Fruit fly (Drosophila melanogaster) whole organism, embryonic: Measurements from ENCODE around the gene Cad74A.

ENCODE experiments used
- Adf1 ChIP-seq: fragments of 200-800 bp; sonication (Bioruptor generic); IDR thresholded peaks from 2 replicates; pipeline ENCODE4 v1.3.6; 2022; ENCODE audit warnings: missing biosample characterization, missing genetic modification characterization
- B-H1 ChIP-seq: fragments of 200-800 bp; sonication (Bioruptor generic); IDR thresholded peaks from 3 replicates; pipeline ENCODE4 v1.3.6; 2022; ENCODE audit warnings: missing biosample characterization, missing genetic modification characterization
- CG10979 ChIP-seq: fragments of 200-800 bp; sonication (Bioruptor generic); optimal IDR thresholded peaks from 2 replicates; lab custom pipeline; 2018; ENCODE audit warnings: missing biosample characterization, mild to moderate bottlenecking, missing genetic modification characterization, moderate library complexity
- CG12071 ChIP-seq: fragments of 200-800 bp; sonication (Bioruptor generic); optimal IDR thresholded peaks from 3 replicates; lab custom pipeline; 2018; ENCODE audit warnings: missing biosample characterization, mild to moderate bottlenecking, missing genetic modification characterization
- CG15696 ChIP-seq: fragments of 200-800 bp; sonication (Bioruptor generic); optimal IDR thresholded peaks from 2 replicates; lab custom pipeline; 2019; ENCODE audit warnings: missing biosample characterization, mild to moderate bottlenecking, missing genetic modification characterization, moderate library complexity
- CG2889 ChIP-seq: fragments of 200-800 bp; sonication (Bioruptor generic); IDR thresholded peaks from 3 replicates; pipeline ENCODE4 v1.3.6; 2022; ENCODE audit warnings: missing biosample characterization, missing genetic modification characterization
- CG31441 ChIP-seq: fragments of 200-800 bp; sonication (Bioruptor generic); IDR thresholded peaks from 2 replicates; pipeline ENCODE4 v1.3.6; 2022; ENCODE audit warnings: missing biosample characterization, missing genetic modification characterization
- CG6854 ChIP-seq: fragments of 200-800 bp; sonication (Bioruptor generic); optimal IDR thresholded peaks from 3 replicates; lab custom pipeline; 2017; ENCODE audit warnings: missing biosample characterization, mild to moderate bottlenecking, missing genetic modification characterization
- CG9932 ChIP-seq: fragments of 200-800 bp; sonication (Bioruptor generic); IDR thresholded peaks from 2 replicates; pipeline ENCODE4 v1.3.6; 2022; ENCODE audit warnings: missing biosample characterization, missing genetic modification characterization
- Hmr ChIP-seq: fragments of 200-800 bp; sonication (Bioruptor generic); optimal IDR thresholded peaks from 3 replicates; lab custom pipeline; 2017; ENCODE audit warnings: mild to moderate bottlenecking, missing biosample characterization, missing genetic modification reagents, missing genetic modification characterization
- esg ChIP-seq: fragments of 200-800 bp; sonication (Bioruptor generic); conservative IDR thresholded peaks from 2 replicates; pipeline ENCODE4 v1.3.6; 2022; ENCODE audit warnings: missing biosample characterization, missing genetic modification characterization
- mam ChIP-seq: fragments of 200-800 bp; sonication (Bioruptor generic); optimal IDR thresholded peaks from 3 replicates; lab custom pipeline; 2016; ENCODE audit warnings: missing biosample characterization, missing genetic modification characterization
- sens ChIP-seq: fragments of 200-800 bp; sonication (Bioruptor generic); peaks from one replicate; lab custom pipeline; 2016; ENCODE audit warnings: missing biosample characterization, missing genetic modification characterization
- shn ChIP-seq: fragments of 200-800 bp; sonication (Bioruptor generic); optimal IDR thresholded peaks from 3 replicates; lab custom pipeline; 2016; ENCODE audit warnings: missing biosample characterization, missing genetic modification characterization

dm6 chr3L:17383714-17384113 lies 4.4 kb upstream of the Cad74A start:
- TF ChIP-seq CG12071 (GFP tag; lab: Kevin White, UChicago) (no peak), CG10979 (tag; lab: Kevin White, UChicago) (no peak), CG6854 (GFP tag; lab: Kevin White, UChicago) (no peak), mam (GFP tag; lab: Kevin White, UChicago) (no peak), Hmr (GFP tag; lab: Kevin White, UChicago) (no peak), CG2889 (GFP tag; lab: Robert Waterston, UW) (no peak), Adf1 (GFP tag; lab: Robert Waterston, UW) (no peak), shn (no peak), esg (no peak), CG15696 (tag; lab: Kevin White, UChicago) (no peak), CG31441 (GFP tag; lab: Robert Waterston, UW) (no peak), sens (GFP tag; lab: Kevin White, UChicago) (no peak), CG9932 (GFP tag; lab: Robert Waterston, UW) (no peak), B-H1 (GFP tag; lab: Robert Waterston, UW) (no peak)
